Fruit fly (Drosophila melanogaster): ENCODE data around the gene inaE.

inaE gene

DNA sequence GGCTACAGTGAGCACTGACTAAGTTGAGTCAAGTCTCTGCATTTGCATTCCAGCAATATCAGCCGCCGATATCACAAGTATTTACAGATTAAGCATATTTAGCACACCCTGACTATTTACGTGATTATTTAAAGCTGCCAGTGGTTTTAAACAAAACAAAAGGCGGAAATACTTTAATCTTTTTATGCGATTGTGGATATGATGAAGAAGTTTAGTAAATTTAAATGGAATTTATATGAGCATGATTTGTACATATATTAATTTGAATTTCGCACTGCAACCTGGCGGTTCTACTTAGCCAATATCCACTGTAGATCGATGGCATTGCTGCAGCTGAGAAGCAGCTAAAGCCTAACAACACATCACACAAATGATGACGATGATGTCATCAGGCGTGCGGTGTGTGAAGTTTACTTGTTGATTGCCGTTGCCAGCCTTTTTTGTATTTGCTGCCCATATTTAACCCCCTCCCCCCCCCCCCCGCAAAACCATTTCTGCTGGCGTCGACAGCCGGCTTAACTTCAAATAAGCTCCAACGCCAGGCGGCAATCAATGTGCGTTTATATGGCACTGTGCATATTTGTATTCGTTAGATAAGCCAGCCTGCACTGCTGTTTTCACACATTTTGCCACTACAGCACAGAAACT, 32.1 kb downstream of the inaE start (continued):
- TF ChIP-seq Sox15 (GFP tag; optimal IDR thresholded peaks at IDR 0.05) (peak; percentile 51), Sox102F (GFP tag; optimal IDR thresholded peaks at IDR 0.05) (peak; percentile 49), CG31627 (GFP tag; optimal IDR thresholded peaks at IDR 0.05) (peak; percentile 64), Eip93F (GFP tag; optimal IDR thresholded peaks at IDR 0.05) (no peak), CG6808 (GFP tag; optimal IDR thresholded peaks at IDR 0.05) (peak; percentile 77), CG11294 (GFP tag; IDR thresholded peaks at IDR 0.05) (peak; percentile 61), CG32006 (GFP tag; optimal IDR thresholded peaks at IDR 0.05) (peak; percentile 92), svp (GFP tag) (peak; percentile 77), CG11762 (GFP tag; optimal IDR thresholded peaks at IDR 0.05; ENCODE audit: insufficient read depth) (peak; percentile 65), CG34406 (GFP tag; optimal IDR thresholded peaks at IDR 0.05) (peak; percentile 58), CG6792 (GFP tag; optimal IDR thresholded peaks at IDR 0.05) (peak; percentile 64), Eip78C (GFP tag) (peak; percentile 92), CG15336 (GFP tag; IDR thresholded peaks at IDR 0.05) (peak; percentile 78), CG8319 (GFP tag; optimal IDR thresholded peaks at IDR 0.05) (peak; percentile 5), Smox (GFP tag; optimal IDR thresholded peaks at IDR 0.05) (peak; percentile 24), fd85E (GFP tag; optimal IDR thresholded peaks at IDR 0.05) (no peak), salr (GFP tag; optimal IDR thresholded peaks at IDR 0.05) (peak; percentile 31 to 80), Blimp-1 (GFP tag; optimal IDR thresholded peaks at IDR 0.05) (no peak), Met (GFP tag; optimal IDR thresholded peaks at IDR 0.05) (peak; percentile 67), CG8632 (GFP tag; optimal IDR thresholded peaks at IDR 0.05) (peak; percentile 46), Ets21C (GFP tag; optimal IDR thresholded peaks at IDR 0.05) (peak; percentile 38), eg (GFP tag; IDR thresholded peaks at IDR 0.05) (peak; percentile 63; the same call in 2 of the 3 replicates), fkh (GFP tag; optimal IDR thresholded peaks at IDR 0.05) (peak; percentile 86), CG16779 (tag; optimal IDR thresholded peaks at IDR 0.05) (peak; percentile 63), pdm3 (GFP tag; optimal IDR thresholded peaks at IDR 0.05) (peak; percentile 82), esn (GFP tag; optimal IDR thresholded peaks at IDR 0.05) (peak; percentile 63), Sox14 (GFP tag; optimal IDR thresholded peaks at IDR 0.05) (peak; percentile 73), CG10669 (GFP tag; optimal IDR thresholded peaks at IDR 0.05) (peak; percentile 75), CG1621 (tag; optimal IDR thresholded peaks at IDR 0.05) (peak; percentile 55), CG11902 (GFP tag; optimal IDR thresholded peaks at IDR 0.05) (peak; percentile 45), Hr38 (GFP tag; optimal IDR thresholded peaks at IDR 0.05) (no peak), CG6163 (GFP tag; IDR thresholded peaks at IDR 0.05) (peak; percentile 50; the same call in 2 of the 3 replicates), vri (GFP tag; optimal IDR thresholded peaks at IDR 0.05) (peak; percentile 49), CG4318 (GFP tag; optimal IDR thresholded peaks at IDR 0.05) (peak; percentile 74), CG6854 (GFP tag; optimal IDR thresholded peaks at IDR 0.05) (no peak), acj6 (GFP tag; optimal IDR thresholded peaks at IDR 0.05) (peak; percentile 79)

DNA sequence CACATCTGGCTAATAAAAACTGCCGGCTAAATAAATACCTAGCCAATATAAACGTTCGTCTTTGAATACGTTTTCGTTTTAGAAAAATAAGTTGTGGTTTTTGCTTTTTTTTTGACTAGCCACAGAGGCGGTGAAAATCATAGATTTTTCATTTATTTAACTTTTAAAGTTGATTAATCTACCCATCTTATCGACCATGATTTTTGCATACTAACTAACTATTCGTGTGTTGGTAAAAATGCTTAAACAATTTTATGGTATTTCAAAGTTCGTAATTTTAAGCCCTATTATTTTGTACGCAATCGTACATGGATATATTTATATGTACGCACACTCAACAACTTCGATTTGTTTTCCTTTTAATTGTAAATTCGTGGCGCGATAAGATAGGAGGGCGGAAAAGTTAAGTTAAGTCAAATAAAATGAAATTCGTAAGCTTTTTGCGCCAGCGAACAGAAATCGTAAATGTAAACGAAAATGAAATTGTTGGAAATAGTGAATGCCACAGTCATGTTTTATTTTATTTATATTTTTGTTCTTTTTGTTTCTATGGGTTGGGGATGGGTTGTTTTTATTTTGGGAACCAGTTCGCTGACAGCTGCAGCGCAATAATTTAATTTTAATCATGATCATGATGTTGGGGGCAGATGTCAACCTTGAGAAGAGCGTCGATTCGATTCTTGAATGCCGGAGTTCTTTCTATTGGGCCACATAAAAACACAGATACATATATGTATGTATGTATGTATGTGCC, 34.1 kb downstream of the inaE start:
- TF ChIP-seq topi (GFP tag; optimal IDR thresholded peaks at IDR 0.05) (no peak), fkh (GFP tag; optimal IDR thresholded peaks at IDR 0.05) (peak; percentile 48), dac (GFP tag; optimal IDR thresholded peaks at IDR 0.05) (no peak), Hr39 (GFP tag; optimal IDR thresholded peaks at IDR 0.05) (peak; percentile 9), CG6163 (GFP tag; IDR thresholded peaks at IDR 0.05) (peak; percentile 23; the same call in 1 of the 3 replicates), Eip93F (GFP tag; optimal IDR thresholded peaks at IDR 0.05) (no peak), esn (GFP tag; optimal IDR thresholded peaks at IDR 0.05) (peak; percentile 27), CG31627 (GFP tag; optimal IDR thresholded peaks at IDR 0.05) (no peak), fd85E (GFP tag; optimal IDR thresholded peaks at IDR 0.05) (no peak), Sox102F (GFP tag; optimal IDR thresholded peaks at IDR 0.05) (peak; percentile 3), Ets21C (GFP tag; optimal IDR thresholded peaks at IDR 0.05) (no peak), cyc (GFP tag; optimal IDR thresholded peaks at IDR 0.05) (no peak), CG8119 (GFP tag; IDR thresholded peaks at IDR 0.05) (peak; percentile 45; the same call in 1 of the 3 replicates), CG3032 (tag; optimal IDR thresholded peaks at IDR 0.05) (no peak), CG6808 (GFP tag; optimal IDR thresholded peaks at IDR 0.05) (no peak), CG6854 (GFP tag; optimal IDR thresholded peaks at IDR 0.05) (no peak), ss (GFP tag; optimal IDR thresholded peaks at IDR 0.05) (no peak), Ets96B (tag; optimal IDR thresholded peaks at IDR 0.05) (no peak), CG16779 (tag; optimal IDR thresholded peaks at IDR 0.05) (no peak), net (GFP tag; optimal IDR thresholded peaks at IDR 0.05) (peak; percentile 0), Eip78C (GFP tag) (peak; percentile 73), Hr4 (GFP tag; optimal IDR thresholded peaks at IDR 0.05) (peak; percentile 6), CG11902 (GFP tag; optimal IDR thresholded peaks at IDR 0.05) (no peak), dsx (GFP tag; optimal IDR thresholded peaks at IDR 0.05; ENCODE audit: poor library complexity, severe bottlenecking) (no peak), acj6 (GFP tag; optimal IDR thresholded peaks at IDR 0.05) (no peak), Hr38 (GFP tag; optimal IDR thresholded peaks at IDR 0.05) (no peak)
